Fruit fly (Drosophila melanogaster) whole organism, embryonic: Measurements from ENCODE around the gene bor.

Source experiments
- Atf6 ChIP-seq: fragments of 200-800 bp; sonication (Bioruptor generic); IDR thresholded peaks from 2 replicates; pipeline ENCODE4 v1.3.6; 2022; ENCODE audit warnings: missing biosample characterization, missing genetic modification characterization
- Bdp1 ChIP-seq: fragments of 200-800 bp; sonication (Bioruptor generic); optimal IDR thresholded peaks from 3 replicates; lab custom pipeline; 2016; ENCODE audit warnings: missing biosample characterization, missing genetic modification characterization
- CG10979 ChIP-seq: fragments of 200-800 bp; sonication (Bioruptor generic); optimal IDR thresholded peaks from 2 replicates; lab custom pipeline; 2018; ENCODE audit warnings: missing biosample characterization, mild to moderate bottlenecking, missing genetic modification characterization, moderate library complexity
- CG11560 ChIP-seq: fragments of 200-800 bp; sonication (Bioruptor generic); IDR thresholded peaks from 3 replicates; pipeline ENCODE4 v1.3.6; 2022; ENCODE audit warnings: missing biosample characterization, missing genetic modification characterization
- CG12104 ChIP-seq: fragments of 200-800 bp; sonication (Bioruptor generic); optimal IDR thresholded peaks from 3 replicates; lab custom pipeline; 2016; ENCODE audit warnings: missing biosample characterization, missing genetic modification characterization
- CG13287 ChIP-seq: fragments of 200-800 bp; sonication (Bioruptor generic); IDR thresholded peaks from 2 replicates; pipeline ENCODE4 v1.3.6; 2022; ENCODE audit warnings: missing biosample characterization, missing genetic modification characterization; ENCODE audit not compliant: partially characterized antibody
- CG14860 ChIP-seq: fragments of 200-800 bp; sonication (Bioruptor generic); IDR thresholded peaks from 3 replicates; pipeline ENCODE4 v1.3.6; 2022; ENCODE audit warnings: missing biosample characterization, missing genetic modification characterization; ENCODE audit not compliant: partially characterized antibody
- CG1647 ChIP-seq: fragments of 200-800 bp; sonication (Bioruptor generic); optimal IDR thresholded peaks from 3 replicates; lab custom pipeline; 2016; ENCODE audit warnings: missing biosample characterization, missing genetic modification characterization
- CG16813 ChIP-seq: fragments of 200-800 bp; sonication (Bioruptor generic); IDR thresholded peaks from 3 replicates; pipeline ENCODE4 v1.3.6; 2022; ENCODE audit warnings: missing biosample characterization, missing genetic modification characterization; ENCODE audit not compliant: partially characterized antibody
- CG16863 ChIP-seq: fragments of 200-800 bp; sonication (Bioruptor generic); optimal IDR thresholded peaks from 3 replicates; lab custom pipeline; 2016; ENCODE audit warnings: missing biosample characterization, missing genetic modification characterization
- CG18262 ChIP-seq: fragments of 200-800 bp; optimal IDR thresholded peaks from 3 replicates; lab custom pipeline; 2019; ENCODE audit warnings: missing biosample characterization, mild to moderate bottlenecking, missing genetic modification characterization, moderate library complexity
- CG31388 ChIP-seq: fragments of 200-800 bp; sonication (Bioruptor generic); optimal IDR thresholded peaks from 2 replicates; lab custom pipeline; 2016; ENCODE audit warnings: missing biosample characterization, missing genetic modification characterization
- CG5180 ChIP-seq: fragments of 200-800 bp; sonication (Bioruptor generic); optimal IDR thresholded peaks from 3 replicates; lab custom pipeline; 2017; ENCODE audit warnings: missing biosample characterization, missing genetic modification characterization, mild to moderate bottlenecking, moderate library complexity, missing genetic modification reagents
- CG5953 ChIP-seq: fragments of 200-800 bp; sonication (Bioruptor generic); IDR thresholded peaks from 2 replicates; pipeline ENCODE4 v1.3.6; 2022; ENCODE audit warnings: missing biosample characterization, missing genetic modification characterization
- CG6654 ChIP-seq: fragments of 200-800 bp; sonication (Bioruptor generic); optimal IDR thresholded peaks from 2 replicates; lab custom pipeline; 2017; ENCODE audit warnings: missing biosample characterization, mild to moderate bottlenecking, missing genetic modification characterization
- CG7271 ChIP-seq: fragments of 200-800 bp; sonication (Bioruptor generic); optimal IDR thresholded peaks from 2 replicates; lab custom pipeline; 2018; ENCODE audit warnings: missing biosample characterization, mild to moderate bottlenecking, missing genetic modification characterization, moderate library complexity
- CG8924 ChIP-seq: fragments of 200-800 bp; optimal IDR thresholded peaks from 3 replicates; lab custom pipeline; 2019; ENCODE audit warnings: missing biosample characterization, mild to moderate bottlenecking, missing genetic modification characterization, moderate library complexity
- CG8944 ChIP-seq: fragments of 200-800 bp; sonication (Bioruptor generic); optimal IDR thresholded peaks from 3 replicates; lab custom pipeline; 2016; ENCODE audit warnings: missing biosample characterization, missing genetic modification characterization
- CG9817 ChIP-seq: fragments of 200-800 bp; sonication (Bioruptor generic); optimal IDR thresholded peaks from 2 replicates; lab custom pipeline; 2018; ENCODE audit warnings: missing biosample characterization, mild to moderate bottlenecking, missing genetic modification characterization, moderate library complexity
- Doc3 ChIP-seq: fragments of 200-800 bp; sonication (Bioruptor generic); IDR thresholded peaks from 3 replicates; pipeline ENCODE4 v1.3.6; 2022; ENCODE audit warnings: missing biosample characterization, missing genetic modification characterization; ENCODE audit not compliant: partially characterized antibody
- Elba2 ChIP-seq: fragments of 200-800 bp; sonication (Bioruptor generic); optimal IDR thresholded peaks from 3 replicates; lab custom pipeline; 2016; ENCODE audit warnings: missing biosample characterization, missing genetic modification characterization
- Gug ChIP-seq: fragments of 200-800 bp; sonication (Bioruptor generic); IDR thresholded peaks from 4 replicates; pipeline ENCODE4 v1.3.6; 2022; ENCODE audit warnings: missing biosample characterization, missing genetic modification characterization
- H2.0 ChIP-seq: fragments of 200-800 bp; sonication (Bioruptor generic); IDR thresholded peaks from 2 replicates; pipeline ENCODE4 v1.3.6; 2022; ENCODE audit warnings: missing biosample characterization, missing genetic modification characterization
- Lpt ChIP-seq: fragments of >200 bp; optimal IDR thresholded peaks from 2 replicates; lab custom pipeline; 2018; ENCODE audit warnings: missing biosample characterization, missing genetic modification characterization
- Opbp ChIP-seq: fragments of 200-800 bp; sonication (Bioruptor generic); IDR thresholded peaks from 3 replicates; pipeline ENCODE4 v1.3.6; 2022; ENCODE audit warnings: missing biosample characterization, missing genetic modification characterization; ENCODE audit not compliant: partially characterized antibody
- Stat92E ChIP-seq, 3 experiments: fragments of >200 bp in 2 of 3; fragments of 200-800 bp in 1 of 3; sonication (Bioruptor generic) in 1 of 3; optimal IDR thresholded peaks; 2 replicates each; lab custom pipeline; 2017 to 2019; ENCODE audit warnings: missing biosample characterization in 3 of 3, missing genetic modification characterization in 3 of 3, mild to moderate bottlenecking in 1 of 3, moderate library complexity in 1 of 3
- Trl ChIP-seq, 3 experiments: fragments of >200 bp in 2 of 3; fragments of 200-800 bp in 1 of 3; sonication (Bioruptor generic) in 1 of 3; optimal IDR thresholded peaks; 2 replicates in 1 of 3; 3 replicates in 2 of 3; lab custom pipeline; 2016 to 2017; ENCODE audit warnings: missing biosample characterization in 1 of 3, missing genetic modification characterization in 1 of 3
- Usf ChIP-seq: fragments of 200-800 bp; sonication (Bioruptor generic); optimal IDR thresholded peaks from 2 replicates; lab custom pipeline; 2017; ENCODE audit warnings: missing genotype, missing biosample characterization, missing genetic modification characterization
- YL-1 ChIP-seq: fragments of 200-800 bp; sonication (Bioruptor generic); optimal IDR thresholded peaks from 3 replicates; lab custom pipeline; 2017; ENCODE audit warnings: missing biosample characterization, mild to moderate bottlenecking, missing genetic modification characterization
- abd-A ChIP-seq: fragments of 200-800 bp; sonication (Bioruptor generic); optimal IDR thresholded peaks from 3 replicates; lab custom pipeline; 2019; ENCODE audit warnings: missing biosample characterization, mild to moderate bottlenecking, missing genetic modification characterization, moderate library complexity
- al ChIP-seq: fragments of 200-800 bp; sonication (Bioruptor generic); IDR thresholded peaks from 2 replicates; pipeline ENCODE4 v1.3.6; 2022; ENCODE audit warnings: missing biosample characterization, missing genetic modification characterization
- bab2 ChIP-seq: fragments of 200-800 bp; sonication (Bioruptor generic); optimal IDR thresholded peaks from 2 replicates; lab custom pipeline; 2016; ENCODE audit warnings: missing biosample characterization, missing genetic modification characterization
- cas ChIP-seq: fragments of 200-800 bp; sonication (Bioruptor generic); IDR thresholded peaks from 2 replicates; pipeline ENCODE4 v1.3.6; 2022; ENCODE audit warnings: missing biosample characterization, missing genetic modification characterization
- corto ChIP-seq: fragments of 200-800 bp; sonication (Bioruptor generic); optimal IDR thresholded peaks from 2 replicates; lab custom pipeline; 2016; ENCODE audit warnings: missing biosample characterization, mild to moderate bottlenecking, missing genetic modification characterization, moderate library complexity
- dm ChIP-seq: fragments of 200-800 bp; sonication (Bioruptor generic); optimal IDR thresholded peaks from 3 replicates; lab custom pipeline; 2016; ENCODE audit warnings: missing biosample characterization, missing genetic modification characterization
- exex ChIP-seq: fragments of 200-800 bp; sonication (Bioruptor generic); optimal IDR thresholded peaks from 4 replicates; lab custom pipeline; 2018; ENCODE audit warnings: missing biosample characterization, mild to moderate bottlenecking, missing genetic modification characterization, moderate library complexity
- gem ChIP-seq: fragments of 200-800 bp; sonication (Bioruptor generic); optimal IDR thresholded peaks from 2 replicates; lab custom pipeline; 2019; ENCODE audit warnings: missing biosample characterization, mild to moderate bottlenecking, missing genetic modification characterization, moderate library complexity
- gfzf ChIP-seq: fragments of 200-800 bp; sonication (Bioruptor generic); optimal IDR thresholded peaks from 2 replicates; lab custom pipeline; 2016; ENCODE audit warnings: missing biosample characterization, mild to moderate bottlenecking, missing genetic modification characterization, moderate library complexity
- phol ChIP-seq: fragments of 200-800 bp; sonication (Bioruptor generic); optimal IDR thresholded peaks from 3 replicates; lab custom pipeline; 2018; ENCODE audit warnings: missing biosample characterization, mild to moderate bottlenecking, missing genetic modification characterization, moderate library complexity
- pnt ChIP-seq: fragments of 200-800 bp; sonication (Bioruptor generic); optimal IDR thresholded peaks from 3 replicates; lab custom pipeline; 2016; ENCODE audit warnings: missing biosample characterization, missing genetic modification characterization
- sim ChIP-seq: fragments of 200-800 bp; sonication (Bioruptor generic); IDR thresholded peaks from 2 replicates; pipeline ENCODE4 v1.3.6; 2022; ENCODE audit warnings: missing biosample characterization, missing genetic modification characterization
- sima ChIP-seq: fragments of 200-800 bp; sonication (Bioruptor generic); optimal IDR thresholded peaks from 2 replicates; lab custom pipeline; 2016; ENCODE audit warnings: missing biosample characterization, missing genetic modification characterization
- slbo ChIP-seq: fragments of 200-800 bp; sonication (Bioruptor generic); IDR thresholded peaks from 2 replicates; pipeline ENCODE4 v1.3.6; 2022; ENCODE audit warnings: missing biosample characterization, missing genetic modification characterization
- so ChIP-seq: fragments of 200-800 bp; sonication (Bioruptor generic); IDR thresholded peaks from 3 replicates; pipeline ENCODE4 v1.3.6; 2022; ENCODE audit warnings: missing biosample characterization, missing genetic modification characterization
- tup ChIP-seq: fragments of 200-800 bp; sonication (Bioruptor generic); optimal IDR thresholded peaks from 2 replicates; lab custom pipeline; 2016; ENCODE audit warnings: missing biosample characterization, mild to moderate bottlenecking, missing genetic modification characterization, moderate library complexity
- usp ChIP-seq: fragments of >200 bp; optimal IDR thresholded peaks from 2 replicates; lab custom pipeline; 2017; ENCODE audit warnings: missing biosample characterization, missing genetic modification characterization
- wdn ChIP-seq: fragments of 200-800 bp; sonication (Bioruptor generic); IDR thresholded peaks from 2 replicates; pipeline ENCODE4 v1.3.6; 2022; ENCODE audit warnings: missing biosample characterization, missing genetic modification characterization

The bor gene

dm6 chr3R:16221359-16222299 lies 42.3 kb downstream of the bor start:
- TF ChIP-seq CG14860 (no peak), CG5953 (GFP tag; lab: Robert Waterston, UW) (no peak), CG12104 (GFP tag; lab: Kevin White, UChicago) (peak; percentile 93), Atf6 (no peak), Gug (peak; percentile 89), Stat92E (GFP tag; optimal IDR thresholded peaks at IDR 0.05; lab: Kevin White, UChicago) (peak in 1 of 3 experiments; percentile 73), tup (GFP tag; lab: Kevin White, UChicago) (peak; percentile 22), phol (tag; lab: Kevin White, UChicago) (peak; percentile 96), bab2 (GFP tag; lab: Kevin White, UChicago) (no peak), YL-1 (GFP tag; lab: Kevin White, UChicago) (peak; percentile 85), usp (GFP tag; lab: Kevin White, UChicago) (no peak), gem (peak; percentile 97), CG9817 (tag; lab: Kevin White, UChicago) (peak; percentile 66), gfzf (GFP tag; lab: Kevin White, UChicago) (no peak), CG1647 (GFP tag; lab: Kevin White, UChicago) (no peak), sima (GFP tag; lab: Kevin White, UChicago) (peak; percentile 44), dm (GFP tag; lab: Kevin White, UChicago) (no peak), abd-A (peak; percentile 94), CG6654 (GFP tag; lab: Kevin White, UChicago) (peak; percentile 90), pnt (no peak), CG13287 (GFP tag; lab: Robert Waterston, UW) (no peak), so (peak; percentile 64; the same call in 2 of the 3 replicates), slbo (peak; percentile 88), CG16813 (GFP tag; lab: Robert Waterston, UW) (no peak), exex (tag; lab: Kevin White, UChicago) (peak; percentile 58), CG7271 (tag; lab: Kevin White, UChicago) (peak; percentile 63), CG31388 (peak; percentile 40), Bdp1 (GFP tag; lab: Kevin White, UChicago) (peak; percentile 29), CG18262 (tag; lab: Kevin White, UChicago) (peak; percentile 99), CG8944 (GFP tag; lab: Kevin White, UChicago) (no peak), Lpt (GFP tag; lab: Kevin White, UChicago) (peak; percentile 35), Elba2 (GFP tag; lab: Kevin White, UChicago) (no peak), cas (no peak), sim (GFP tag; lab: Robert Waterston, UW) (0 out of 2 replicates have a peak, but pooled peaks have one; percentile 10), CG16863 (no peak), Opbp (GFP tag; lab: Robert Waterston, UW) (no peak), CG8924 (tag; lab: Kevin White, UChicago) (peak; percentile 96), Doc3 (no peak), al (GFP tag; lab: Robert Waterston, UW) (peak; percentile 44; the same call in 1 of the 2 replicates), CG5180 (GFP tag; lab: Kevin White, UChicago) (peak; percentile 68), corto (GFP tag; lab: Kevin White, UChicago) (peak; percentile 50), CG11560 (tag; lab: Robert Waterston, UW) (0 out of 3 replicates have a peak, but pooled peaks have one; percentile 23), Trl (optimal IDR thresholded peaks at IDR 0.05; lab: Kevin White, UChicago) (no peak), Trl (GFP tag; optimal IDR thresholded peaks at IDR 0.05; lab: Kevin White, UChicago) (no peak), CG10979 (tag; lab: Kevin White, UChicago) (peak; percentile 96), Usf (GFP tag; lab: Kevin White, UChicago) (peak; percentile 93), wdn (peak; percentile 43), H2.0 (GFP tag; lab: Robert Waterston, UW) (peak; percentile 82)
